Worm (Caenorhabditis elegans) whole organism, L2 larva: ENCODE measurements around the gene C18H9.1.

Experiments used
- F13H6.1 ChIP-seq: sonication (generic microtip); optimal IDR thresholded peaks from 2 replicates; lab custom pipeline; 2016; ENCODE audit warnings: missing genetic modification characterization, missing compliant biosample characterization
- ama-1 ChIP-seq: fragments of 150-350 bp; optimal IDR thresholded peaks from 2 replicates; lab custom pipeline; 2018; ENCODE audit warnings: inconsistent platforms
- ceh-82 ChIP-seq: fragments of 150-350 bp; optimal IDR thresholded peaks from 2 replicates; lab custom pipeline; 2014; ENCODE audit warnings: missing biosample characterization, missing genetic modification characterization
- elt-3 ChIP-seq: sonication (generic microtip); optimal IDR thresholded peaks from 2 replicates; lab custom pipeline; 2017; ENCODE audit warnings: missing biosample characterization, missing genetic modification characterization
- nhr-11 ChIP-seq: fragments of 150-350 bp; optimal IDR thresholded peaks from 2 replicates; lab custom pipeline; 2014; ENCODE audit warnings: missing biosample characterization, missing genetic modification characterization
- skn-1 ChIP-seq: sonication (generic microtip); optimal IDR thresholded peaks from 2 replicates; lab custom pipeline; 2017; ENCODE audit warnings: missing biosample characterization, missing genetic modification characterization
- snpc-4 ChIP-seq: fragments of 150-350 bp; optimal IDR thresholded peaks from 2 replicates; lab custom pipeline; 2014; ENCODE audit warnings: missing biosample characterization, missing genetic modification characterization
- ztf-4 ChIP-seq: fragments of 150-350 bp; optimal IDR thresholded peaks from 2 replicates; lab custom pipeline; 2014; ENCODE audit warnings: missing biosample characterization, missing genetic modification characterization

- TF ChIP-seq snpc-4 (tag; lab: Kevin White, UChicago) (no peak), ztf-4 (no peak), nhr-11 (tag; lab: Kevin White, UChicago) (no peak), ceh-82 (tag; lab: Kevin White, UChicago) (no peak), F13H6.1 (tag; lab: Kevin White, UChicago) (no peak), skn-1 (tag; lab: Kevin White, UChicago) (no peak), ama-1 (lab: Kevin White, UChicago) (no peak), elt-3 (tag; lab: Kevin White, UChicago) (no peak)
Observed at ce11 chrII:6665908-6666307, 33.0 kb upstream of the C18H9.1 start.
